Worm (Caenorhabditis elegans) whole organism, L3 larva: ENCODE results near the gene T09F3.5.
A peak's percentile ranks its signal among the peaks of the same experiment; 100 is the strongest.

Experiments
- R02D3.7 ChIP-seq: fragments of 150-350 bp; optimal IDR thresholded peaks from 2 replicates; lab custom pipeline; 2014; ENCODE audit warnings: missing biosample characterization, missing genetic modification characterization
- ZK546.5 ChIP-seq: sonication (generic microtip); optimal IDR thresholded peaks from 2 replicates; lab custom pipeline; 2017; ENCODE audit warnings: missing biosample characterization, missing genetic modification characterization
- aly-2 ChIP-seq: fragments of 150-350 bp; optimal IDR thresholded peaks from 2 replicates; lab custom pipeline; 2014; ENCODE audit warnings: missing biosample characterization, missing genetic modification characterization
- ama-1 ChIP-seq: fragments of 150-350 bp; optimal IDR thresholded peaks from 2 replicates; lab custom pipeline; 2018
- ceh-28 ChIP-seq: fragments of 150-350 bp; optimal IDR thresholded peaks from 2 replicates; lab custom pipeline; 2014; ENCODE audit warnings: missing biosample characterization, missing genetic modification reagents, missing genetic modification characterization
- ceh-82 ChIP-seq: fragments of 150-350 bp; optimal IDR thresholded peaks from 2 replicates; lab custom pipeline; 2014; ENCODE audit warnings: missing biosample characterization, missing genetic modification characterization
- daf-12 ChIP-seq: fragments of 150-350 bp; optimal IDR thresholded peaks from 2 replicates; lab custom pipeline; 2014; ENCODE audit warnings: missing biosample characterization, missing genetic modification reagents, missing genetic modification characterization
- egl-27 ChIP-seq: sonication (generic microtip); optimal IDR thresholded peaks from 4 replicates; lab custom pipeline; 2017; ENCODE audit warnings: missing biosample characterization, missing genetic modification reagents, missing genetic modification characterization
- egl-5 ChIP-seq: fragments of 150-350 bp; optimal IDR thresholded peaks from 2 replicates; lab custom pipeline; 2017; ENCODE audit warnings: missing biosample characterization, missing genetic modification reagents, missing genetic modification characterization, inconsistent platforms
- elt-1 ChIP-seq: fragments of 150-350 bp; optimal IDR thresholded peaks from 2 replicates; lab custom pipeline; 2014; ENCODE audit warnings: missing biosample characterization, missing genetic modification characterization
- elt-2 ChIP-seq: sonication (generic microtip); optimal IDR thresholded peaks from 2 replicates; lab custom pipeline; 2016; ENCODE audit warnings: missing genetic modification reagents, mild to moderate bottlenecking, missing genetic modification characterization, missing compliant biosample characterization
- elt-3 ChIP-seq, 3 experiments: fragments of 150-350 bp in 1 of 3; sonication (generic microtip) in 2 of 3; optimal IDR thresholded peaks; 2 replicates in 2 of 3; 4 replicates in 1 of 3; lab custom pipeline; 2014 to 2017; ENCODE audit warnings: missing biosample characterization in 3 of 3, missing genetic modification characterization in 3 of 3
- fkh-10 ChIP-seq: sonication (generic microtip); optimal IDR thresholded peaks from 2 replicates; lab custom pipeline; 2017; ENCODE audit warnings: missing biosample characterization, missing genetic modification reagents, missing genetic modification characterization
- fkh-2 ChIP-seq: fragments of 150-350 bp; optimal IDR thresholded peaks from 2 replicates; lab custom pipeline; 2014; ENCODE audit warnings: missing biosample characterization, missing genetic modification reagents, missing genetic modification characterization
- fos-1 ChIP-seq: fragments of 150-350 bp; optimal IDR thresholded peaks from 2 replicates; lab custom pipeline; 2014; ENCODE audit warnings: missing biosample characterization, missing genetic modification characterization
- hmg-11 ChIP-seq: sonication (generic microtip); optimal IDR thresholded peaks from 2 replicates; lab custom pipeline; 2016; ENCODE audit warnings: missing genetic modification characterization, missing compliant biosample characterization
- jun-1 ChIP-seq: fragments of 150-350 bp; optimal IDR thresholded peaks from 2 replicates; lab custom pipeline; 2014; ENCODE audit warnings: missing biosample characterization, missing genetic modification reagents, missing genetic modification characterization
- lin-15B ChIP-seq: fragments of 150-350 bp; optimal IDR thresholded peaks from 2 replicates; lab custom pipeline; 2014; ENCODE audit warnings: missing biosample characterization, missing genetic modification characterization
- lin-39 ChIP-seq: fragments of 150-350 bp; optimal IDR thresholded peaks from 2 replicates; lab custom pipeline; 2018; ENCODE audit warnings: missing biosample characterization, missing genetic modification reagents, missing genetic modification characterization
- lsy-12 ChIP-seq: sonication (generic microtip); optimal IDR thresholded peaks from 2 replicates; lab custom pipeline; 2016; ENCODE audit warnings: mild to moderate bottlenecking, missing genetic modification characterization, missing compliant biosample characterization
- mdl-1 ChIP-seq: fragments of 150-350 bp; optimal IDR thresholded peaks from 2 replicates; lab custom pipeline; 2014; ENCODE audit warnings: missing biosample characterization, missing genetic modification characterization
- mml-1 ChIP-seq: fragments of 150-350 bp; sonication (generic microtip); optimal IDR thresholded peaks from 3 replicates; lab custom pipeline; 2014; ENCODE audit warnings: missing biosample characterization, missing genetic modification characterization
- nfya-1 ChIP-seq: sonication (generic microtip); optimal IDR thresholded peaks from 2 replicates; lab custom pipeline; 2017; ENCODE audit warnings: missing genetic modification characterization, mild to moderate bottlenecking, missing compliant biosample characterization, antibody characterized with exemption, moderate library complexity; ENCODE audit not compliant: insufficient read depth
- nhr-11 ChIP-seq: fragments of 150-350 bp; optimal IDR thresholded peaks from 2 replicates; lab custom pipeline; 2014; ENCODE audit warnings: missing biosample characterization, missing genetic modification characterization
- nhr-12 ChIP-seq: fragments of 150-350 bp; optimal IDR thresholded peaks from 2 replicates; lab custom pipeline; 2014; ENCODE audit warnings: missing biosample characterization, missing genetic modification characterization
- nhr-23 ChIP-seq: fragments of 150-350 bp; optimal IDR thresholded peaks from 2 replicates; lab custom pipeline; 2014; ENCODE audit warnings: missing biosample characterization, missing genetic modification reagents, missing genetic modification characterization
- nhr-25 ChIP-seq: sonication (generic microtip); optimal IDR thresholded peaks from 2 replicates; lab custom pipeline; 2017; ENCODE audit warnings: missing biosample characterization, missing genetic modification characterization
- nhr-43 ChIP-seq: sonication (generic microtip); optimal IDR thresholded peaks from 2 replicates; lab custom pipeline; 2016; ENCODE audit warnings: mild to moderate bottlenecking, missing genetic modification characterization, missing compliant biosample characterization; ENCODE audit not compliant: poor library complexity, severe bottlenecking
- nhr-67 ChIP-seq: fragments of 150-350 bp; optimal IDR thresholded peaks from 2 replicates; lab custom pipeline; 2014; ENCODE audit warnings: missing biosample characterization, missing genetic modification characterization
- nhr-76 ChIP-seq: fragments of 150-350 bp; sonication (generic microtip); optimal IDR thresholded peaks from 5 replicates; lab custom pipeline; 2014; ENCODE audit warnings: missing biosample characterization, missing genetic modification characterization
- nhr-77 ChIP-seq: fragments of 150-350 bp; optimal IDR thresholded peaks from 2 replicates; lab custom pipeline; 2014; ENCODE audit warnings: missing biosample characterization, missing genetic modification characterization
- pha-4 ChIP-seq: fragments of 150-350 bp; optimal IDR thresholded peaks from 2 replicates; lab custom pipeline; 2014; ENCODE audit warnings: missing biosample characterization, missing genetic modification reagents, missing genetic modification characterization
- pqm-1 ChIP-seq: fragments of 150-350 bp; optimal IDR thresholded peaks from 2 replicates; lab custom pipeline; 2017; ENCODE audit warnings: missing biosample characterization, missing genetic modification characterization, inconsistent platforms
- sea-2 ChIP-seq: fragments of 150-350 bp; sonication (generic microtip); optimal IDR thresholded peaks from 4 replicates; lab custom pipeline; 2014; ENCODE audit warnings: missing biosample characterization, missing genetic modification reagents, missing genetic modification characterization
- skn-1 ChIP-seq: fragments of 150-350 bp; optimal IDR thresholded peaks from 2 replicates; lab custom pipeline; 2014; ENCODE audit warnings: missing biosample characterization, missing genetic modification characterization
- snpc-4 ChIP-seq: fragments of 150-350 bp; optimal IDR thresholded peaks from 2 replicates; lab custom pipeline; 2014; ENCODE audit warnings: missing biosample characterization, missing genetic modification characterization
- tbx-2 ChIP-seq: sonication (generic microtip); optimal IDR thresholded peaks from 2 replicates; lab custom pipeline; 2016; ENCODE audit warnings: mild to moderate bottlenecking, missing genetic modification characterization, missing compliant biosample characterization
- unc-39 ChIP-seq: sonication (generic microtip); optimal IDR thresholded peaks from 4 replicates; lab custom pipeline; 2017; ENCODE audit warnings: missing biosample characterization, missing genetic modification characterization
- zag-1 ChIP-seq: fragments of 150-350 bp; optimal IDR thresholded peaks from 2 replicates; lab custom pipeline; 2014; ENCODE audit warnings: missing biosample characterization, missing genetic modification characterization
- ztf-4 ChIP-seq: fragments of 150-350 bp; optimal IDR thresholded peaks from 2 replicates; lab custom pipeline; 2014; ENCODE audit warnings: missing biosample characterization, missing genetic modification characterization

The T09F3.5 gene

DNA sequence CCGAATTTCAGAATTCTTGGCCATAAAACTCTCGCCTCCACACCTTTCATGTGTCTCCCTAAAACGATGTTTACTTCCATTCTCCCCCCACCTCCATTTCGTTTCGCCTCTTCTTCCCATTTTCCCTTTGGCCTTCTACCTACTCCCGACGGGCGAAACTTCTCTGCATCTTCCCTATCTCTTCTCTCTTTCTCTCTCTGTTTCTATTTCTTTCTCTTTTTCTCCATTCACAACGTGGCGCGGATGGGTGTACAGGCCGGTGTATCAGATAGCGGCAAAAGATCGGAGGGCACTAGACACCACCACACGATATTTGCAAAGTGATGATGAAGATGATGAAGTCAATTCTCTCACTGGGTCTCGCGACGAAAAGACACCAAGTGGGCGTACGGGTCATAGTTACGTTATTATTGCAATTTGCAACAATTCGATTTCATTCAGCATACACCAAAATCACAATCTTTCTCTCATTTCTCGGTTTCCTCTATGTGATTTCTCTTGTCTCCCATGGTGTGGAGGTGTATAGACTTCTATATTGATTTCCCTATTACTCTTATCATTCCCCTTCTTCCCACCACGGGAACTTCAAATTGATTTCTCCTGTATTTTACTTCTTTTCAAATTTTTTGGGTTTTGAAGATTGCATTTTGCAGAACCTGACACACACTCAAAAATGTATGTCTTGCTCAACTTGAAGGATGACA, 11.8 kb upstream of the T09F3.5 start, which contains the start of gene ztf-27:
ztf-27 (plus strand) TSS at position 654 of the 704 bp plus-strand sequence.
- TF ChIP-seq pha-4 (tag; lab: Kevin White, UChicago) = peak; percentile 42
- no peak for TF ChIP-seq ZK546.5 (tag; lab: Kevin White, UChicago)
- no peak for TF ChIP-seq ztf-4
- peak; percentile 26 for TF ChIP-seq hmg-11 (tag; lab: Kevin White, UChicago)
- peak; percentile 47 for TF ChIP-seq nfya-1 (tag; lab: Kevin White, UChicago)
- TF ChIP-seq elt-2 = peak; percentile 49
- no peak for TF ChIP-seq nhr-12 (tag; lab: Kevin White, UChicago)
- TF ChIP-seq pqm-1 (tag; lab: Kevin White, UChicago) = peak; percentile 61
- no peak for TF ChIP-seq nhr-11
- TF ChIP-seq ceh-28 (tag; lab: Kevin White, UChicago) = no peak
- no peak for TF ChIP-seq egl-27
- peak; percentile 21 for TF ChIP-seq elt-1 (tag; lab: Kevin White, UChicago)
- TF ChIP-seq R02D3.7 (tag; lab: Kevin White, UChicago) = no peak
- peak; percentile 68 for TF ChIP-seq nhr-25 (tag; lab: Kevin White, UChicago)
- no peak for TF ChIP-seq fkh-10 (GFP tag; lab: Kevin White, UChicago)
- TF ChIP-seq elt-3 (tag; optimal IDR thresholded peaks at IDR 0.05; lab: Kevin White, UChicago) = no peak
- TF ChIP-seq nhr-23 (tag; lab: Kevin White, UChicago) = peak; percentile 52

DNA sequence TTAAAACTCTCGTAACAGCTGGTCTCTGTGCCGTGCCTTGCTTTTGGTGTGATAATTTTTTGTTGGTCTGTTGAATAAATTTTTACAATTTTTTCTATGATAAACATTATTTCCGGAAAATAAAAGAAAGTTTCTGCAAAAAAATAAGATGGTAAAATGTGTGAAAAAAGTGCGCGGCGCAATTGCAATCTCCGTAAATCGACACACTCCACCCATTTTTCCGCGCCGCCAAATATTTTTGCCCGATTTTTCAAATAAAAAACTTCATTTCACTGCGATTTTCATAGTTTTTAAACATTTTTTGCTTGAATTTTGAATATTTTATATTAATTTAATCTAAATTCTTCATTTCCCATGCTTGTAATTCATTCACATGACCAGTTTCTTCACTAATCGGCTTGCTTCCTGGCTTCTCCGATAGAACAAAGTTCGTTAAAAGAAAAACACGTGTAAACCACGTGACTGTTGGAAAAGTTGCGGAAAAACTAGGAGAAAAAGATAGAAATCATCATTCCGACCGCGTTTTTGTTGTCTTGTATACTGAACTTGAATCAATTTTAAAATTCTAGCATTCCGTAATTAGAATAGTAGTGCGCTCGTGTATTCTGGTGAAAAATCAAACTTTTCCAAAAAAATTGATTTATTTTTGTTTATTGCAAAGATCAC, 8.5 kb upstream of the T09F3.5 start:
- TF ChIP-seq zag-1 (tag; lab: Kevin White, UChicago) = peak; percentile 57
- TF ChIP-seq R02D3.7 (tag; lab: Kevin White, UChicago) = peak; percentile 99
- TF ChIP-seq nhr-23 (tag; lab: Kevin White, UChicago) = peak; percentile 87
- TF ChIP-seq egl-5 = peak; percentile 28
- TF ChIP-seq elt-1 (tag; lab: Kevin White, UChicago) = no peak
- TF ChIP-seq nhr-77 = no peak
- peak; percentile 32 for TF ChIP-seq lin-39 (tag; lab: Kevin White, UChicago)
- no peak for TF ChIP-seq fkh-10 (GFP tag; lab: Kevin White, UChicago)
- TF ChIP-seq nhr-25 (tag; lab: Kevin White, UChicago) = peak; percentile 41
- TF ChIP-seq ZK546.5 (tag; lab: Kevin White, UChicago) = no peak
- TF ChIP-seq ama-1 (lab: Kevin White, UChicago) = no peak
- TF ChIP-seq ceh-82 (tag; lab: Kevin White, UChicago) = peak; percentile 34
- no peak for TF ChIP-seq unc-39
- TF ChIP-seq ceh-28 (tag; lab: Kevin White, UChicago) = peak; percentile 20
- peak; percentile 29 for TF ChIP-seq tbx-2 (tag; lab: Kevin White, UChicago)
- TF ChIP-seq lin-15B (tag; lab: Kevin White, UChicago) = peak; percentile 47
- TF ChIP-seq daf-12 (tag; lab: Kevin White, UChicago) = no peak
- peak; percentile 72 for TF ChIP-seq nfya-1 (tag; lab: Kevin White, UChicago)
- TF ChIP-seq pha-4 (tag; lab: Kevin White, UChicago) = peak; percentile 80
- TF ChIP-seq nhr-11 = no peak
- TF ChIP-seq sea-2 = no peak
- peak; percentile 52 for TF ChIP-seq nhr-76
- peak; percentile 69 for TF ChIP-seq mml-1 (tag; lab: Kevin White, UChicago)
- TF ChIP-seq snpc-4 (tag; lab: Kevin White, UChicago) = no peak
- peak; percentile 60 for TF ChIP-seq hmg-11 (tag; lab: Kevin White, UChicago)
- peak; percentile 20 for TF ChIP-seq mdl-1
- TF ChIP-seq lsy-12 (tag; lab: Kevin White, UChicago) = peak; percentile 74
- TF ChIP-seq nhr-43 = peak; percentile 63
- no peak for TF ChIP-seq fkh-2
- peak; percentile 55 for TF ChIP-seq elt-2
- no peak for TF ChIP-seq aly-2 (tag; lab: Kevin White, UChicago)

DNA sequence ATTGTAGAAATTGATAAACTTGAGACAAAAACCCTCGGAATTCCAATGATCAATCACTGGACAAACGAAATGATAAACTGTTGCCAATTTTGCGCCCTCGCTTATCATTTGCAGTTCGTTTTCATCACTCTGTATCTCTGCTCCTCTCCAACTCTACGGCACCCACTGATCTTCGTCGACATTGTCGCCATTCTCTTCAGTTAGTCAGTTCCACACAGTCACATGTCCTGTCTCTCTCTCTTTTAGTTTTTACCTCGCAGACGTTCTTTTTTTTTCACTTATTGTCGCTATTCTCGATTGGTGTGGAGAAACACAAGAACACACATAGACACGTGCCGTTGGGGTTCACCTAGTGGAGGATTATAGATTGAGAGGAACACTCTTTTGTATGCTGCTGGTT, 7.6 kb upstream of the T09F3.5 start:
- TF ChIP-seq nhr-67 (tag; lab: Kevin White, UChicago) (no peak), pqm-1 (tag; lab: Kevin White, UChicago) (peak; percentile 83), egl-27 (peak; percentile 16), nhr-25 (tag; lab: Kevin White, UChicago) (peak; percentile 86), elt-2 (peak; percentile 94), pha-4 (tag; lab: Kevin White, UChicago) (peak; percentile 85), lsy-12 (tag; lab: Kevin White, UChicago) (peak; percentile 28), ama-1 (lab: Kevin White, UChicago) (peak; percentile 13), mdl-1 (peak; percentile 72), snpc-4 (tag; lab: Kevin White, UChicago) (peak; percentile 15), zag-1 (tag; lab: Kevin White, UChicago) (no peak), elt-3 (tag; optimal IDR thresholded peaks at IDR 0.05; lab: Kevin White, UChicago) (peak in 1 of 3 experiments; percentile 58), nhr-43 (peak; percentile 84), skn-1 (tag; lab: Kevin White, UChicago) (peak; percentile 46), jun-1 (tag; lab: Kevin White, UChicago) (peak; percentile 74), hmg-11 (tag; lab: Kevin White, UChicago) (peak; percentile 7), nfya-1 (tag; lab: Kevin White, UChicago) (peak; percentile 74), fos-1 (tag; lab: Kevin White, UChicago) (no peak), tbx-2 (tag; lab: Kevin White, UChicago) (no peak), lin-15B (tag; lab: Kevin White, UChicago) (no peak), nhr-23 (tag; lab: Kevin White, UChicago) (peak; percentile 69)
- TF ChIP-seq, all 47 proteins: peak for 16
